Worm (Caenorhabditis elegans): ENCODE measurements around the gene C13F10.6.

DNA sequence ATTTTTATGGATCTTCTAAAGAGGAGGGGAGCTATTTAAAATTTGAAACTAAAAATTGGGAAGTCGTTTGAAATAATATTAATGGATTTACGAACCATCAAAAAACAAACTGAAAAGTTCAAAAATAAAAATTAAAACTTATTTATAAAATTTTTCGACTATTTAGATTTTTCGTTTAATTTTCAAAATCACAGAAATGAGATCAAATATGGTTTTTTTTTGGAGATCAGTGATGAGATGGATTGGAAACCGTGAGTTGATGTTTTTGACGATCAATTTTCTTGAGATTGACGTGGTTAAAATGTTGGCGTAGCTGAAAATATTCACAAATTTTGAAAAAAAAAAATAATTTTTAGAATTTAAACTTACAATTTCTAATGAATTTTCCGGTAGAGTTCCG is 1.9 kb downstream of the C13F10.6 start, which contains the start of gene C13F10.5:
- no peak for TF ChIP-seq flt-1 (GFP tag; IDR thresholded peaks at IDR 0.05)
- no peak for TF ChIP-seq cog-1 (tag; optimal IDR thresholded peaks at IDR 0.05)
- TF ChIP-seq klf-2 (GFP tag; conservative IDR thresholded peaks at IDR 0.05): no peak
- no peak for TF ChIP-seq ref-1 (GFP tag; conservative IDR thresholded peaks at IDR 0.05)
- no peak for TF ChIP-seq ztf-29 (GFP tag; IDR thresholded peaks at IDR 0.05)
- no peak for TF ChIP-seq ztf-23 (GFP tag; IDR thresholded peaks at IDR 0.05)
- no peak for TF ChIP-seq tab-1 (GFP tag; IDR thresholded peaks at IDR 0.05)

All from whole organism, midembryonic.